Fruit fly (Drosophila melanogaster) whole organism, embryonic: Measurements from ENCODE around the gene Gprk2.
A peak's percentile ranks its signal among the peaks of the same experiment; 100 is the strongest.

Experiments
- Atf3 ChIP-seq: fragments of 200-800 bp; sonication (Bioruptor generic); optimal IDR thresholded peaks from 3 replicates; lab custom pipeline; 2016; ENCODE audit warnings: missing biosample characterization, missing genetic modification characterization
- Blimp-1 ChIP-seq: fragments of 200-800 bp; sonication (Bioruptor generic); optimal IDR thresholded peaks from 3 replicates; lab custom pipeline; 2018; ENCODE audit warnings: missing biosample characterization, missing genetic modification characterization, mild to moderate bottlenecking, moderate library complexity, missing genetic modification reagents
- CG1024 ChIP-seq: fragments of 200-800 bp; sonication (Bioruptor generic); IDR thresholded peaks from 2 replicates; pipeline ENCODE4 v1.3.6; 2022; ENCODE audit warnings: missing biosample characterization, missing genetic modification characterization
- CG10654 ChIP-seq: fragments of 200-800 bp; sonication (Bioruptor generic); optimal IDR thresholded peaks from 2 replicates; lab custom pipeline; 2016; ENCODE audit warnings: missing biosample characterization, missing genetic modification characterization
- CG10959 ChIP-seq: fragments of 200-800 bp; sonication (Bioruptor generic); IDR thresholded peaks from 2 replicates; pipeline ENCODE4 v1.3.6; 2022; ENCODE audit warnings: missing biosample characterization, missing genetic modification characterization
- CG11085 ChIP-seq: fragments of 200-800 bp; sonication (Bioruptor generic); IDR thresholded peaks from 2 replicates; pipeline ENCODE4 v1.3.6; 2022; ENCODE audit warnings: missing biosample characterization, missing genetic modification characterization
- CG11560 ChIP-seq: fragments of 200-800 bp; sonication (Bioruptor generic); IDR thresholded peaks from 3 replicates; pipeline ENCODE4 v1.3.6; 2022; ENCODE audit warnings: missing biosample characterization, missing genetic modification characterization
- CG13123 ChIP-seq: fragments of 200-800 bp; sonication (Bioruptor generic); optimal IDR thresholded peaks from 2 replicates; lab custom pipeline; 2016; ENCODE audit warnings: missing biosample characterization, missing genetic modification characterization
- CG1529 ChIP-seq: fragments of 200-800 bp; sonication (Bioruptor generic); optimal IDR thresholded peaks from 3 replicates; lab custom pipeline; 2018; ENCODE audit warnings: missing biosample characterization, missing genetic modification characterization
- CG15601 ChIP-seq: fragments of 200-800 bp; sonication (Bioruptor generic); optimal IDR thresholded peaks from 3 replicates; lab custom pipeline; 2019; ENCODE audit warnings: missing biosample characterization, mild to moderate bottlenecking, missing genetic modification characterization, moderate library complexity
- CG17829 ChIP-seq: fragments of 200-800 bp; optimal IDR thresholded peaks from 2 replicates; lab custom pipeline; 2019; ENCODE audit warnings: missing biosample characterization, mild to moderate bottlenecking, missing genetic modification characterization, moderate library complexity
- CG31365 ChIP-seq: fragments of 200-800 bp; sonication (Bioruptor generic); optimal IDR thresholded peaks from 2 replicates; lab custom pipeline; 2018; ENCODE audit warnings: missing biosample characterization, mild to moderate bottlenecking, missing genetic modification characterization
- CG3163 ChIP-seq: fragments of 200-800 bp; sonication (Bioruptor generic); optimal IDR thresholded peaks from 3 replicates; lab custom pipeline; 2016; ENCODE audit warnings: missing biosample characterization, missing genetic modification characterization
- CG4360 ChIP-seq: fragments of 200-800 bp; sonication (Bioruptor generic); IDR thresholded peaks from 2 replicates; pipeline ENCODE4 v1.3.6; 2022; ENCODE audit warnings: missing biosample characterization, missing genetic modification characterization
- CG4617 ChIP-seq: fragments of 200-800 bp; sonication (Bioruptor generic); optimal IDR thresholded peaks from 3 replicates; lab custom pipeline; 2016; ENCODE audit warnings: missing biosample characterization, missing genetic modification characterization, borderline replicate concordance
- CG6254 ChIP-seq: fragments of 200-800 bp; sonication (Bioruptor generic); optimal IDR thresholded peaks from 3 replicates; lab custom pipeline; 2017; ENCODE audit warnings: mild to moderate bottlenecking, missing biosample characterization, missing genetic modification reagents, missing genetic modification characterization
- CG8944 ChIP-seq: fragments of 200-800 bp; sonication (Bioruptor generic); optimal IDR thresholded peaks from 3 replicates; lab custom pipeline; 2016; ENCODE audit warnings: missing biosample characterization, missing genetic modification characterization
- Doc2 ChIP-seq: fragments of 200-800 bp; sonication (Bioruptor generic); IDR thresholded peaks from 2 replicates; pipeline ENCODE4 v1.3.6; 2022; ENCODE audit warnings: missing biosample characterization, missing genetic modification characterization
- Doc3 ChIP-seq: fragments of 200-800 bp; sonication (Bioruptor generic); IDR thresholded peaks from 3 replicates; pipeline ENCODE4 v1.3.6; 2022; ENCODE audit warnings: missing biosample characterization, missing genetic modification characterization; ENCODE audit not compliant: partially characterized antibody
- Ets65A ChIP-seq: fragments of 200-800 bp; sonication (Bioruptor generic); peaks from one replicate; lab custom pipeline; 2016; ENCODE audit warnings: missing biosample characterization, missing genetic modification characterization
- Fer1 ChIP-seq: fragments of 200-800 bp; sonication (Bioruptor generic); optimal IDR thresholded peaks from 2 replicates; lab custom pipeline; 2017; ENCODE audit warnings: missing biosample characterization, mild to moderate bottlenecking, missing genetic modification characterization
- Scr ChIP-seq: fragments of 200-800 bp; sonication (Bioruptor generic); IDR thresholded peaks from 2 replicates; pipeline ENCODE4 v1.3.6; 2022; ENCODE audit warnings: missing biosample characterization, missing genetic modification characterization; ENCODE audit not compliant: partially characterized antibody
- Sin3A ChIP-seq: fragments of >200 bp; optimal IDR thresholded peaks from 2 replicates; lab custom pipeline; 2018
- Ssrp ChIP-seq: fragments of 200-800 bp; sonication (Bioruptor generic); optimal IDR thresholded peaks from 2 replicates; lab custom pipeline; 2018; ENCODE audit warnings: missing biosample characterization, mild to moderate bottlenecking, missing genetic modification characterization, moderate library complexity
- Taf1 ChIP-seq: fragments of 200-800 bp; sonication (Bioruptor generic); IDR thresholded peaks from 2 replicates; pipeline ENCODE4 v1.3.6; 2022; ENCODE audit warnings: missing biosample characterization, missing genetic modification characterization
- bbx ChIP-seq: fragments of 200-800 bp; sonication (Bioruptor generic); IDR thresholded peaks from 2 replicates; pipeline ENCODE4 v1.3.6; 2022; ENCODE audit warnings: missing biosample characterization, missing genetic modification characterization; ENCODE audit not compliant: partially characterized antibody
- ci ChIP-seq: fragments of 200-800 bp; sonication (Bioruptor generic); IDR thresholded peaks from 3 replicates; pipeline ENCODE4 v1.3.6; 2022; ENCODE audit warnings: missing biosample characterization, missing genetic modification characterization
- croc ChIP-seq: fragments of 200-800 bp; sonication (Bioruptor generic); conservative IDR thresholded peaks from 3 replicates; pipeline ENCODE4 v1.3.6; 2022; ENCODE audit warnings: missing biosample characterization, missing genetic modification characterization
- crp ChIP-seq, 2 experiments: fragments of 200-800 bp; sonication (Bioruptor generic); optimal IDR thresholded peaks; 2 replicates in 1 of 2; 3 replicates in 1 of 2; lab custom pipeline; 2017; ENCODE audit warnings: missing biosample characterization in 2 of 2, missing genetic modification characterization in 2 of 2, mild to moderate bottlenecking in 1 of 2, moderate library complexity in 1 of 2
- da ChIP-seq: fragments of 200-800 bp; sonication (Bioruptor generic); optimal IDR thresholded peaks from 2 replicates; lab custom pipeline; 2016; ENCODE audit warnings: missing biosample characterization, missing genetic modification characterization
- dan ChIP-seq: fragments of 200-800 bp; sonication (Bioruptor generic); IDR thresholded peaks from 2 replicates; pipeline ENCODE4 v1.3.6; 2022; ENCODE audit warnings: missing biosample characterization, missing genetic modification characterization
- dmrt11E ChIP-seq: fragments of 200-800 bp; sonication (Bioruptor generic); optimal IDR thresholded peaks from 3 replicates; lab custom pipeline; 2018; ENCODE audit warnings: missing biosample characterization, mild to moderate bottlenecking, missing genetic modification characterization, moderate library complexity
- emc ChIP-seq: fragments of 200-800 bp; sonication (Bioruptor generic); optimal IDR thresholded peaks from 2 replicates; lab custom pipeline; 2016; ENCODE audit warnings: missing biosample characterization, missing genetic modification characterization
- eve ChIP-seq, 2 experiments: fragments of >200 bp; optimal IDR thresholded peaks; 2 replicates each; lab custom pipeline; 2017; ENCODE audit warnings: missing biosample characterization in 2 of 2, missing genetic modification characterization in 2 of 2
- gce ChIP-seq: fragments of 200-800 bp; sonication (Bioruptor generic); IDR thresholded peaks from 3 replicates; pipeline ENCODE4 v1.3.6; 2022; ENCODE audit warnings: missing biosample characterization, missing genetic modification characterization
- inv ChIP-seq: fragments of 200-800 bp; sonication (Bioruptor generic); IDR thresholded peaks from 2 replicates; pipeline ENCODE4 v1.3.6; 2022; ENCODE audit warnings: missing biosample characterization, missing genetic modification characterization; ENCODE audit not compliant: partially characterized antibody
- nerfin-2 ChIP-seq: fragments of 200-800 bp; sonication (Bioruptor generic); IDR thresholded peaks from 2 replicates; pipeline ENCODE4 v1.3.6; 2022; ENCODE audit warnings: missing biosample characterization, missing genetic modification characterization; ENCODE audit not compliant: partially characterized antibody
- oc ChIP-seq: fragments of 200-800 bp; sonication (Bioruptor generic); optimal IDR thresholded peaks from 2 replicates; lab custom pipeline; 2018; ENCODE audit warnings: missing biosample characterization, mild to moderate bottlenecking, missing genetic modification characterization, moderate library complexity
- otp ChIP-seq: fragments of 200-800 bp; sonication (Bioruptor generic); IDR thresholded peaks from 3 replicates; pipeline ENCODE4, ENCODE4 v1.3.6; 2022; ENCODE audit warnings: missing biosample characterization, missing genetic modification characterization
- p53 ChIP-seq: fragments of 200-800 bp; sonication (Bioruptor generic); optimal IDR thresholded peaks from 2 replicates; lab custom pipeline; 2016; ENCODE audit warnings: missing biosample characterization, missing genetic modification characterization
- phol ChIP-seq: fragments of 200-800 bp; sonication (Bioruptor generic); optimal IDR thresholded peaks from 3 replicates; lab custom pipeline; 2018; ENCODE audit warnings: missing biosample characterization, mild to moderate bottlenecking, missing genetic modification characterization, moderate library complexity
- pnt ChIP-seq: fragments of 200-800 bp; sonication (Bioruptor generic); optimal IDR thresholded peaks from 3 replicates; lab custom pipeline; 2016; ENCODE audit warnings: missing biosample characterization, missing genetic modification characterization
- pzg ChIP-seq: fragments of 200-800 bp; sonication (Bioruptor generic); optimal IDR thresholded peaks from 3 replicates; lab custom pipeline; 2018; ENCODE audit warnings: missing biosample characterization, mild to moderate bottlenecking, missing genetic modification characterization, moderate library complexity
- sc ChIP-seq, 3 experiments: fragments of >200 bp in 2 of 3; fragments of 200-800 bp in 1 of 3; sonication (Bioruptor generic) in 1 of 3; optimal IDR thresholded peaks; 2 replicates in 2 of 3; 3 replicates in 1 of 3; lab custom pipeline; 2017; ENCODE audit warnings: mild to moderate bottlenecking in 1 of 3, missing biosample characterization in 1 of 3, missing genetic modification characterization in 1 of 3, missing genetic modification reagents in 1 of 3
- schlank ChIP-seq: fragments of 200-800 bp; sonication (Bioruptor generic); optimal IDR thresholded peaks from 2 replicates; lab custom pipeline; 2018; ENCODE audit warnings: missing biosample characterization, mild to moderate bottlenecking, missing genetic modification characterization
- scrt ChIP-seq: fragments of 200-800 bp; sonication (Bioruptor generic); optimal IDR thresholded peaks from 2 replicates; lab custom pipeline; 2018; ENCODE audit warnings: missing biosample characterization, mild to moderate bottlenecking, missing genetic modification characterization, moderate library complexity
- tna ChIP-seq: fragments of 200-800 bp; sonication (Bioruptor generic); IDR thresholded peaks from 2 replicates; pipeline ENCODE4 v1.3.6; 2022; ENCODE audit warnings: missing biosample characterization, missing genetic modification characterization; ENCODE audit not compliant: partially characterized antibody
- toy ChIP-seq: fragments of 200-800 bp; sonication (Bioruptor generic); IDR thresholded peaks from 2 replicates; pipeline ENCODE4 v1.3.6; 2022; ENCODE audit warnings: missing biosample characterization, missing genetic modification characterization
- vfl ChIP-seq: fragments of 200-800 bp; sonication (Bioruptor generic); optimal IDR thresholded peaks from 2 replicates; lab custom pipeline; 2016; ENCODE audit warnings: missing biosample characterization, missing genetic modification characterization
- zen2 ChIP-seq: fragments of 200-800 bp; sonication (Bioruptor generic); IDR thresholded peaks from 3 replicates; pipeline ENCODE4 v1.3.6; 2022; ENCODE audit warnings: missing biosample characterization, missing genetic modification characterization; ENCODE audit not compliant: partially characterized antibody
- zfh2 ChIP-seq: fragments of 200-800 bp; sonication (Bioruptor generic); optimal IDR thresholded peaks from 2 replicates; lab custom pipeline; 2016; ENCODE audit warnings: missing biosample characterization, missing genetic modification characterization

Gprk2 gene

DNA sequence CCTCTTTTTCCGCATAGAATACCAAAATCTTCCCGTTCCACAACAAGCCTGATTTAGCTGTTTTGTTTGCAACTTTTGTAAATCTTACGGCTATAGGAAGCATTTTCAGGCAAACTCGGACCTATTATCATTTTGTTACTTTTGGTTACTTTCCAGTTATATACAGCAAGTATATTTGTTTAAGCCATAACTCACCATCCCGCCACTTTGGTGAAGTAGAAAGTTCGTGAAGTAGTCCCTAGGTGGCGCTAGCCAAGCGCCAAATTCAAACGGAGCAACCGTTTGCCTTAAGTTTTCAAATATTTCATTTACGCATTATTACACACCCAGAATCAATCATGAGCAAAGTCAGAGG is 57.9 kb downstream of the Gprk2 start, which contains the start of the genes CG11334 and CG11333 (continued):
- TF ChIP-seq CG10959 (GFP tag; lab: Robert Waterston, UW) (no peak), inv (GFP tag; lab: Robert Waterston, UW) (no peak), sc (optimal IDR thresholded peaks at IDR 0.05; lab: Kevin White, UChicago) (no peak), sc (GFP tag; optimal IDR thresholded peaks at IDR 0.05; lab: Kevin White, UChicago) (no peak), schlank (tag; lab: Kevin White, UChicago) (no peak), Blimp-1 (no peak), Ssrp (tag; lab: Kevin White, UChicago) (no peak), vfl (GFP tag; lab: Kevin White, UChicago) (no peak), tna (GFP tag; lab: Robert Waterston, UW) (no peak), otp (GFP tag; lab: Robert Waterston, UW) (no peak), Atf3 (GFP tag; lab: Kevin White, UChicago) (no peak), zfh2 (GFP tag; lab: Kevin White, UChicago) (no peak), zen2 (GFP tag; lab: Robert Waterston, UW) (no peak), CG15601 (peak; percentile 3), CG11560 (no peak), CG3163 (GFP tag; lab: Kevin White, UChicago) (no peak), toy (GFP tag; lab: Robert Waterston, UW) (no peak), CG6254 (no peak), CG4360 (no peak), Scr (GFP tag; lab: Robert Waterston, UW) (no peak), CG13123 (no peak), crp (GFP tag; optimal IDR thresholded peaks at IDR 0.05; lab: Kevin White, UChicago) (peak in 1 of 2 experiments; percentile 25), CG11085 (no peak), dan (GFP tag; lab: Robert Waterston, UW) (no peak), da (GFP tag; lab: Kevin White, UChicago) (no peak), CG10654 (no peak), pnt (GFP tag; lab: Kevin White, UChicago) (no peak), emc (GFP tag; lab: Kevin White, UChicago) (no peak), Fer1 (no peak), croc (GFP tag; lab: Robert Waterston, UW) (no peak), scrt (peak; percentile 57), pzg (GFP tag; lab: Kevin White, UChicago) (peak; percentile 60), dmrt11E (no peak), CG4617 (GFP tag; lab: Kevin White, UChicago) (peak; percentile 13), CG1024 (no peak), phol (tag; lab: Kevin White, UChicago) (peak; percentile 12), Taf1 (GFP tag; lab: Robert Waterston, UW) (no peak), Doc3 (GFP tag; lab: Robert Waterston, UW) (no peak), Sin3A (peak; percentile 65), CG31365 (tag; lab: Kevin White, UChicago) (no peak), ci (GFP tag; lab: Robert Waterston, UW) (peak; percentile 13; the same call in 1 of the 3 replicates), CG17829 (tag; lab: Kevin White, UChicago) (peak; percentile 7), eve (GFP tag; optimal IDR thresholded peaks at IDR 0.05; lab: Kevin White, UChicago) (no peak), oc (tag; lab: Kevin White, UChicago) (no peak), CG8944 (GFP tag; lab: Kevin White, UChicago) (no peak), p53 (GFP tag; lab: Kevin White, UChicago) (no peak), Doc2 (GFP tag; lab: Robert Waterston, UW) (no peak), nerfin-2 (GFP tag; lab: Robert Waterston, UW) (no peak), CG1529 (GFP tag; lab: Kevin White, UChicago) (no peak), gce (GFP tag; lab: Robert Waterston, UW) (no peak), bbx (GFP tag; lab: Robert Waterston, UW) (no peak), Ets65A (GFP tag; lab: Kevin White, UChicago) (peak; percentile 67)
